Worm (Caenorhabditis elegans) whole organism, L2 larva: ENCODE data around the gene K02E11.3.

Source experiments
- C34F6.9 ChIP-seq: fragments of 150-350 bp; optimal IDR thresholded peaks from 2 replicates; lab custom pipeline; 2014; ENCODE audit warnings: missing biosample characterization, missing genetic modification characterization
- F13H6.1 ChIP-seq: sonication (generic microtip); optimal IDR thresholded peaks from 2 replicates; lab custom pipeline; 2016; ENCODE audit warnings: missing genetic modification characterization, missing compliant biosample characterization
- R02D3.7 ChIP-seq: fragments of 150-350 bp; optimal IDR thresholded peaks from 2 replicates; lab custom pipeline; 2014; ENCODE audit warnings: missing biosample characterization, missing genetic modification characterization
- Y55F3AM.14 ChIP-seq: fragments of 200-800 bp; sonication (Bioruptor generic); optimal IDR thresholded peaks from 2 replicates; lab custom pipeline; 2018; ENCODE audit warnings: mild to moderate bottlenecking, missing genetic modification characterization, missing compliant biosample characterization
- ZK546.5 ChIP-seq: sonication (generic microtip); optimal IDR thresholded peaks from 2 replicates; lab custom pipeline; 2017; ENCODE audit warnings: missing biosample characterization, missing genetic modification characterization
- alr-1 ChIP-seq: fragments of 150-350 bp; optimal IDR thresholded peaks from 2 replicates; lab custom pipeline; 2014; ENCODE audit warnings: missing biosample characterization, missing genetic modification characterization
- blmp-1 ChIP-seq: sonication (generic microtip); optimal IDR thresholded peaks from 2 replicates; lab custom pipeline; 2017; ENCODE audit warnings: missing genetic modification characterization, mild to moderate bottlenecking, missing compliant biosample characterization, antibody characterized with exemption, moderate library complexity; ENCODE audit not compliant: insufficient read depth
- crh-2 ChIP-seq: sonication (generic microtip); optimal IDR thresholded peaks from 2 replicates; lab custom pipeline; 2017; ENCODE audit warnings: missing biosample characterization, missing genetic modification characterization
- dmd-4 ChIP-seq: sonication (generic microtip); optimal IDR thresholded peaks from 2 replicates; lab custom pipeline; 2017; ENCODE audit warnings: missing biosample characterization, missing genetic modification characterization
- elt-1 ChIP-seq: fragments of 150-350 bp; optimal IDR thresholded peaks from 2 replicates; lab custom pipeline; 2014; ENCODE audit warnings: missing biosample characterization, missing genetic modification characterization
- elt-3 ChIP-seq: sonication (generic microtip); optimal IDR thresholded peaks from 2 replicates; lab custom pipeline; 2017; ENCODE audit warnings: missing biosample characterization, missing genetic modification characterization
- gmeb-1 ChIP-seq: fragments of 150-350 bp; optimal IDR thresholded peaks from 2 replicates; lab custom pipeline; 2014; ENCODE audit warnings: missing biosample characterization, missing genetic modification characterization
- lin-11 ChIP-seq: fragments of 150-350 bp; sonication (generic microtip); optimal IDR thresholded peaks from 2 replicates; lab custom pipeline; 2014; ENCODE audit warnings: missing biosample characterization, missing genetic modification characterization, inconsistent platforms, mixed read lengths
- lin-13 ChIP-seq: fragments of 150-350 bp; optimal IDR thresholded peaks from 2 replicates; lab custom pipeline; 2014; ENCODE audit warnings: missing biosample characterization, missing genetic modification reagents, missing genetic modification characterization
- lin-39 ChIP-seq: fragments of 150-350 bp; optimal IDR thresholded peaks from 2 replicates; lab custom pipeline; 2014; ENCODE audit warnings: missing biosample characterization, missing genetic modification reagents, missing genetic modification characterization
- lsy-2 ChIP-seq, 2 experiments: fragments of 150-350 bp in 1 of 2; sonication (generic microtip) in 1 of 2; optimal IDR thresholded peaks; 2 replicates each; lab custom pipeline; 2014 to 2017; ENCODE audit warnings: missing biosample characterization in 2 of 2, missing genetic modification characterization in 2 of 2
- mab-5 ChIP-seq: fragments of 150-350 bp; optimal IDR thresholded peaks from 2 replicates; lab custom pipeline; 2014; ENCODE audit warnings: missing biosample characterization, missing genetic modification characterization
- mbf-1 ChIP-seq: sonication (generic microtip); optimal IDR thresholded peaks from 2 replicates; lab custom pipeline; 2017; ENCODE audit warnings: missing biosample characterization, missing genetic modification characterization
- mdl-1 ChIP-seq, 2 experiments: fragments of 150-350 bp in 1 of 2; sonication (generic microtip) in 1 of 2; optimal IDR thresholded peaks; 2 replicates each; lab custom pipeline; 2017; ENCODE audit warnings: missing biosample characterization in 2 of 2, missing genetic modification characterization in 2 of 2
- nhr-10 ChIP-seq: sonication (generic microtip); optimal IDR thresholded peaks from 2 replicates; lab custom pipeline; 2017; ENCODE audit warnings: missing biosample characterization, missing genetic modification characterization
- nhr-11 ChIP-seq: fragments of 150-350 bp; optimal IDR thresholded peaks from 2 replicates; lab custom pipeline; 2014; ENCODE audit warnings: missing biosample characterization, missing genetic modification characterization
- nhr-12 ChIP-seq: fragments of 150-350 bp; optimal IDR thresholded peaks from 2 replicates; lab custom pipeline; 2014; ENCODE audit warnings: missing biosample characterization, missing genetic modification characterization
- nhr-21 ChIP-seq: fragments of 150-350 bp; optimal IDR thresholded peaks from 2 replicates; lab custom pipeline; 2014; ENCODE audit warnings: missing biosample characterization, missing genetic modification characterization
- nhr-23 ChIP-seq: fragments of 150-350 bp; optimal IDR thresholded peaks from 2 replicates; lab custom pipeline; 2014; ENCODE audit warnings: missing biosample characterization, missing genetic modification reagents, missing genetic modification characterization
- nhr-237 ChIP-seq: fragments of 150-350 bp; optimal IDR thresholded peaks from 2 replicates; lab custom pipeline; 2014; ENCODE audit warnings: missing biosample characterization, missing genetic modification characterization
- nhr-25 ChIP-seq: fragments of 150-350 bp; sonication (generic microtip); optimal IDR thresholded peaks from 3 replicates; lab custom pipeline; 2014; ENCODE audit warnings: missing biosample characterization, missing genetic modification characterization
- peb-1 ChIP-seq: fragments of 150-350 bp; optimal IDR thresholded peaks from 2 replicates; lab custom pipeline; 2014; ENCODE audit warnings: missing biosample characterization, missing genetic modification characterization
- skn-1 ChIP-seq: sonication (generic microtip); optimal IDR thresholded peaks from 2 replicates; lab custom pipeline; 2017; ENCODE audit warnings: missing biosample characterization, missing genetic modification characterization
- sma-3 ChIP-seq: sonication (generic microtip); optimal IDR thresholded peaks from 2 replicates; lab custom pipeline; 2016; ENCODE audit warnings: missing genetic modification reagents, missing genetic modification characterization, missing compliant biosample characterization
- sma-9 ChIP-seq, 2 experiments: fragments of 150-350 bp in 1 of 2; sonication (generic microtip) in 1 of 2; optimal IDR thresholded peaks; 2 replicates each; lab custom pipeline; 2014 to 2016; ENCODE audit warnings: missing genetic modification characterization in 2 of 2, mild to moderate bottlenecking in 1 of 2, missing biosample characterization in 1 of 2, missing compliant biosample characterization in 1 of 2, missing genetic modification reagents in 1 of 2, moderate library complexity in 1 of 2
- snpc-4 ChIP-seq: fragments of 150-350 bp; optimal IDR thresholded peaks from 2 replicates; lab custom pipeline; 2014; ENCODE audit warnings: missing biosample characterization, missing genetic modification characterization
- unc-55 ChIP-seq: fragments of 150-350 bp; sonication (generic microtip); optimal IDR thresholded peaks from 3 replicates; lab custom pipeline; 2014; ENCODE audit warnings: missing biosample characterization, missing genetic modification reagents, missing genetic modification characterization
- unc-62 ChIP-seq: fragments of 150-350 bp; optimal IDR thresholded peaks from 2 replicates; lab custom pipeline; 2014; ENCODE audit warnings: missing biosample characterization, missing genetic modification reagents, missing genetic modification characterization
- zag-1 ChIP-seq: fragments of 150-350 bp; optimal IDR thresholded peaks from 2 replicates; lab custom pipeline; 2014; ENCODE audit warnings: missing biosample characterization, missing genetic modification characterization
- ztf-1 ChIP-seq: fragments of 200-800 bp; sonication (Bioruptor generic); conservative IDR thresholded peaks from 2 replicates; pipeline ENCODE4 v1.3.6; 2022; ENCODE audit warnings: missing genetic modification characterization, missing compliant biosample characterization

Gene K02E11.3

DNA sequence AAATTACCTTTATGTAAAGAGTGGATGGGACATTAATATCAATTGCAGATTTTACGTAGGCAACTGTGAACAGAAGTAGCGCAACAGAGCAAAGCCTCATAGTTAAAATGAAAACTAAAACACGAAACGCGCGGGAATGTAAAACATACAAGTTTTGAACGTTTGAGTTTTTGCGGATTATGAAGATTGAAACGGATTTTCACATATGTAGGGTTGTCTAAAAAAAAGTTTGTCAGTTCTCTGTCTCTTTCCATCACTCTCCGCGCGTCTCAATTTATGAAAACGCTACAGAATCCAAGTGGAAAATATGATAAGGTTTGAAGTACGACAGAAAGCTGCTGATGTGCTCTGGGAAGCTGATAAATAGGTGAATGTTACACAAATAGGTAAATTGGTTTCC is at the start of gene K02E11.3:
TSS of gene K02E11.3 (minus strand) at position 101 of the 400 bp plus-strand sequence.
- TF ChIP-seq lsy-2 (tag; optimal IDR thresholded peaks at IDR 0.05; lab: Kevin White, UChicago) (no peak), mdl-1 (tag; optimal IDR thresholded peaks at IDR 0.05; lab: Kevin White, UChicago) (no peak)
- TF ChIP-seq, all 48 proteins: peak for 0

DNA sequence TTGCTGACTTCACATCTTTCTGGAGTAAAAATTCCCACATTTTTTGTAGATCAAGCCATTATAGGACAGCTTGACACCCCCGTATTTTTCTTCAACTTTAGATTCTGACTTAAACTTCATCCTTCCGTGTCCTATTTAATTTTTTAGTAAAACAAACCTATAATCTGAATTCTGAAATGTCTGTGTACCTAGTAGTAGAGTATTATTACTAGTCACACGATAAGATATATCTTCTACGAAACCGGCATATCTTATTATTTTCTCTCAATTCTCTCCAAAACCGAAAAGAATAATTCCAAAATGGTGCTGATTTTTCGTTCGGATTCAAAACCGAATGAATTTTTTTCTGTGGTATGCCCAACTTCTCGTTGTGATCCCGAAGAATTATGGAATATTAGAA is 47.7 kb upstream of the K02E11.3 start, which contains the start of gene F14D7.9:
TSS of gene F14D7.9 (plus strand) at position 301 of the 400 bp plus-strand sequence.
- TF ChIP-seq mab-5 (tag; lab: Kevin White, UChicago) = no peak
- TF ChIP-seq nhr-12 (tag; lab: Kevin White, UChicago) = no peak
- no peak for TF ChIP-seq peb-1 (tag; lab: Kevin White, UChicago)
- TF ChIP-seq crh-2 = no peak
- no peak for TF ChIP-seq lin-11 (tag; lab: Kevin White, UChicago)
- TF ChIP-seq elt-1 (tag; lab: Kevin White, UChicago) = no peak
- no peak for TF ChIP-seq skn-1 (tag; lab: Kevin White, UChicago)
- no peak for TF ChIP-seq Y55F3AM.14 (GFP tag; lab: Kevin White, UChicago)
- no peak for TF ChIP-seq unc-55
- TF ChIP-seq snpc-4 = no peak
- TF ChIP-seq R02D3.7 = no peak
- no peak for TF ChIP-seq mdl-1 (tag; optimal IDR thresholded peaks at IDR 0.05; lab: Kevin White, UChicago)
- no peak for TF ChIP-seq nhr-237 (tag; lab: Kevin White, UChicago)
- no peak for TF ChIP-seq F13H6.1 (tag; lab: Kevin White, UChicago)
- TF ChIP-seq nhr-25 = no peak
- no peak for TF ChIP-seq nhr-10 (tag; lab: Kevin White, UChicago)
- no peak for TF ChIP-seq lin-13 (GFP tag; lab: Kevin White, UChicago)
- TF ChIP-seq sma-9 (GFP tag; optimal IDR thresholded peaks at IDR 0.05; lab: Kevin White, UChicago) = no peak
- TF ChIP-seq sma-9 (tag; optimal IDR thresholded peaks at IDR 0.05; lab: Kevin White, UChicago) = no peak
- no peak for TF ChIP-seq zag-1 (tag; lab: Kevin White, UChicago)
- no peak for TF ChIP-seq C34F6.9 (tag; lab: Kevin White, UChicago)

- TF ChIP-seq nhr-23 (tag; lab: Kevin White, UChicago) = no peak
- no peak for TF ChIP-seq sma-9 (GFP tag; optimal IDR thresholded peaks at IDR 0.05; lab: Kevin White, UChicago)
- no peak for TF ChIP-seq sma-9 (tag; optimal IDR thresholded peaks at IDR 0.05; lab: Kevin White, UChicago)
- no peak for TF ChIP-seq mab-5 (tag; lab: Kevin White, UChicago)
- no peak for TF ChIP-seq snpc-4
- TF ChIP-seq gmeb-1 (tag; lab: Kevin White, UChicago) = no peak
- TF ChIP-seq blmp-1 = no peak
- no peak for TF ChIP-seq nhr-21 (tag; lab: Kevin White, UChicago)
Measured at ce11 chrV:14293667-14294194, 47.1 kb upstream of the K02E11.3 start, which contains the start of gene F14D7.2. Gene F14D7.2 (minus strand): TSS chrV:14293717.

- TF ChIP-seq nhr-12 (tag; lab: Kevin White, UChicago) = no peak
Measured at ce11 chrV:14290636-14291035, 44.0 kb upstream of the K02E11.3 start, which contains the start of gene F14D7.18. Gene F14D7.18 (minus strand): TSS chrV:14290736.

DNA sequence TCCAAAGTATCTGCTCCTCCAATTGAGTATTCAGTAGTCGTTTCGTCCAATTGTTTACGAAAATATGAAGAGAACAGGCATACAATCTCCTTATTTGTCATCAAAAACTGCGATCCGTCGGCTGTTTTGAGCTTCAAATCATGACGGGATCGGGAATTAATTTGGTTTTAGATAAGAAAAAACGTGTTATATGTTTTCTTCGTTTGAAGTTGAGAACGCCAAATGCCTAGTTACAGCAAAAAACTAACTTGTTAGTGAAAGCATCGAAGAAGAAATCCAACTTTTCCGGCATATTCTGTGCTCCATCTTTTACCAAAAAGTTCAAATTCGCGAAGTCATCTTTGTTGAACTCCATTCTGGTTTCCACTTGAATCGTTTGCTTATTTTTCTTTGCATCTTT is 42.7 kb upstream of the K02E11.3 start, which contains the start of gene F14D7.1:
TSS of gene F14D7.1 (minus strand) at position 101 of the 400 bp plus-strand sequence.
- TF ChIP-seq unc-55 (no peak), lin-11 (tag; lab: Kevin White, UChicago) (no peak), ZK546.5 (tag; lab: Kevin White, UChicago) (no peak), sma-3 (no peak), lin-13 (GFP tag; lab: Kevin White, UChicago) (no peak), ztf-1 (no peak), dmd-4 (tag; lab: Kevin White, UChicago) (no peak), nhr-21 (tag; lab: Kevin White, UChicago) (no peak), mdl-1 (tag; optimal IDR thresholded peaks at IDR 0.05; lab: Kevin White, UChicago) (no peak), nhr-12 (tag; lab: Kevin White, UChicago) (no peak), Y55F3AM.14 (GFP tag; lab: Kevin White, UChicago) (no peak), crh-2 (no peak), lin-39 (no peak), mab-5 (tag; lab: Kevin White, UChicago) (no peak), unc-62 (GFP tag; lab: Kevin White, UChicago) (no peak), mbf-1 (tag; lab: Kevin White, UChicago) (no peak), alr-1 (tag; lab: Kevin White, UChicago) (no peak), elt-3 (tag; lab: Kevin White, UChicago) (no peak), nhr-11 (tag; lab: Kevin White, UChicago) (no peak), elt-1 (tag; lab: Kevin White, UChicago) (no peak)
